Fruit fly (Drosophila melanogaster) whole organism, embryonic: ENCODE measurements around the gene CG17906.

Experiments used
- Adf1 ChIP-seq: fragments of 200-800 bp; sonication (Bioruptor generic); IDR thresholded peaks from 2 replicates; pipeline ENCODE4 v1.3.6; 2022; ENCODE audit warnings: missing biosample characterization, missing genetic modification characterization
- Bgb ChIP-seq: fragments of 200-800 bp; sonication (Bioruptor generic); IDR thresholded peaks from 2 replicates; pipeline ENCODE4 v1.3.6; 2022; ENCODE audit warnings: missing biosample characterization, missing genetic modification characterization; ENCODE audit not compliant: partially characterized antibody
- CG10147 ChIP-seq: fragments of 200-800 bp; sonication (Bioruptor generic); optimal IDR thresholded peaks from 2 replicates; lab custom pipeline; 2019; ENCODE audit warnings: missing biosample characterization, mild to moderate bottlenecking, missing genetic modification characterization, moderate library complexity
- CG10431 ChIP-seq: fragments of 200-800 bp; sonication (Bioruptor generic); optimal IDR thresholded peaks from 3 replicates; lab custom pipeline; 2018; ENCODE audit warnings: missing biosample characterization, mild to moderate bottlenecking, missing genetic modification characterization
- CG10565 ChIP-seq: fragments of 200-800 bp; sonication (Bioruptor generic); optimal IDR thresholded peaks from 3 replicates; lab custom pipeline; 2016; ENCODE audit warnings: missing biosample characterization, mild to moderate bottlenecking, missing genetic modification characterization
- CG10654 ChIP-seq: fragments of 200-800 bp; sonication (Bioruptor generic); optimal IDR thresholded peaks from 2 replicates; lab custom pipeline; 2016; ENCODE audit warnings: missing biosample characterization, missing genetic modification characterization
- CG11723 ChIP-seq: fragments of 200-800 bp; sonication (Bioruptor generic); optimal IDR thresholded peaks from 2 replicates; lab custom pipeline; 2017; ENCODE audit warnings: missing biosample characterization, mild to moderate bottlenecking, missing genetic modification characterization
- CG12391 ChIP-seq: fragments of 200-800 bp; sonication (Bioruptor generic); optimal IDR thresholded peaks from 3 replicates; lab custom pipeline; 2018; ENCODE audit warnings: missing biosample characterization, mild to moderate bottlenecking, missing genetic modification characterization, moderate library complexity
- CG13775 ChIP-seq: fragments of 200-800 bp; sonication (Bioruptor generic); optimal IDR thresholded peaks from 3 replicates; lab custom pipeline; 2017; ENCODE audit warnings: missing biosample characterization, mild to moderate bottlenecking, missing genetic modification characterization
- CG1603 ChIP-seq: fragments of 200-800 bp; sonication (Bioruptor generic); optimal IDR thresholded peaks from 2 replicates; lab custom pipeline; 2019; ENCODE audit warnings: missing biosample characterization, mild to moderate bottlenecking, missing genetic modification characterization, moderate library complexity
- CG16815 ChIP-seq: fragments of 200-800 bp; sonication (Bioruptor generic); optimal IDR thresholded peaks from 3 replicates; lab custom pipeline; 2017; ENCODE audit warnings: missing biosample characterization, mild to moderate bottlenecking, missing genetic modification characterization
- CG17568 ChIP-seq: fragments of 200-800 bp; sonication (Bioruptor generic); optimal IDR thresholded peaks from 2 replicates; lab custom pipeline; 2018; ENCODE audit warnings: missing biosample characterization, mild to moderate bottlenecking, missing genetic modification characterization, moderate library complexity
- CG2202 ChIP-seq: fragments of 200-800 bp; sonication (Bioruptor generic); optimal IDR thresholded peaks from 2 replicates; lab custom pipeline; 2018; ENCODE audit warnings: missing biosample characterization, mild to moderate bottlenecking, missing genetic modification characterization
- CG2712 ChIP-seq: fragments of 200-800 bp; optimal IDR thresholded peaks from 3 replicates; lab custom pipeline; 2019; ENCODE audit warnings: missing biosample characterization, mild to moderate bottlenecking, missing genetic modification characterization, moderate library complexity
- CG31441 ChIP-seq: fragments of 200-800 bp; sonication (Bioruptor generic); IDR thresholded peaks from 2 replicates; pipeline ENCODE4 v1.3.6; 2022; ENCODE audit warnings: missing biosample characterization, missing genetic modification characterization
- CG32767 ChIP-seq: fragments of 200-800 bp; sonication (Bioruptor generic); IDR thresholded peaks from 2 replicates; pipeline ENCODE4 v1.3.6; 2022; ENCODE audit warnings: missing biosample characterization, missing genetic modification characterization
- CG34224 ChIP-seq: fragments of 200-800 bp; sonication (Bioruptor generic); IDR thresholded peaks from 3 replicates; pipeline ENCODE4 v1.3.6; 2022; ENCODE audit warnings: missing biosample characterization, missing genetic modification characterization; ENCODE audit not compliant: partially characterized antibody
- CG3995 ChIP-seq: fragments of 200-800 bp; sonication (Bioruptor generic); optimal IDR thresholded peaks from 3 replicates; lab custom pipeline; 2016; ENCODE audit warnings: missing biosample characterization, missing genetic modification characterization
- CG4282 ChIP-seq: fragments of 200-800 bp; sonication (Bioruptor generic); optimal IDR thresholded peaks from 2 replicates; lab custom pipeline; 2016; ENCODE audit warnings: missing biosample characterization, missing genetic modification characterization
- CG4617 ChIP-seq: fragments of 200-800 bp; sonication (Bioruptor generic); optimal IDR thresholded peaks from 3 replicates; lab custom pipeline; 2016; ENCODE audit warnings: missing biosample characterization, missing genetic modification characterization, borderline replicate concordance
- CG5245 ChIP-seq: fragments of 200-800 bp; sonication (Bioruptor generic); optimal IDR thresholded peaks from 3 replicates; lab custom pipeline; 2016; ENCODE audit warnings: missing biosample characterization, missing genetic modification characterization
- CG5953 ChIP-seq: fragments of 200-800 bp; sonication (Bioruptor generic); IDR thresholded peaks from 2 replicates; pipeline ENCODE4 v1.3.6; 2022; ENCODE audit warnings: missing biosample characterization, missing genetic modification characterization
- CG7271 ChIP-seq: fragments of 200-800 bp; sonication (Bioruptor generic); optimal IDR thresholded peaks from 2 replicates; lab custom pipeline; 2018; ENCODE audit warnings: missing biosample characterization, mild to moderate bottlenecking, missing genetic modification characterization, moderate library complexity
- CG7987 ChIP-seq: fragments of 200-800 bp; sonication (Bioruptor generic); optimal IDR thresholded peaks from 2 replicates; lab custom pipeline; 2018; ENCODE audit warnings: missing biosample characterization, mild to moderate bottlenecking, missing genetic modification characterization, moderate library complexity
- CG9876 ChIP-seq: fragments of 200-800 bp; sonication (Bioruptor generic); optimal IDR thresholded peaks from 2 replicates; lab custom pipeline; 2016; ENCODE audit warnings: missing biosample characterization, missing genetic modification characterization
- CoRest ChIP-seq: fragments of 200-800 bp; sonication (Bioruptor generic); optimal IDR thresholded peaks from 3 replicates; lab custom pipeline; 2018; ENCODE audit warnings: missing biosample characterization, mild to moderate bottlenecking, missing genetic modification characterization, moderate library complexity
- Doc2 ChIP-seq: fragments of 200-800 bp; sonication (Bioruptor generic); IDR thresholded peaks from 2 replicates; pipeline ENCODE4 v1.3.6; 2022; ENCODE audit warnings: missing biosample characterization, missing genetic modification characterization
- Hmx ChIP-seq: fragments of 200-800 bp; sonication (Bioruptor generic); optimal IDR thresholded peaks from 2 replicates; lab custom pipeline; 2016; ENCODE audit warnings: missing biosample characterization, missing genetic modification characterization
- Kr ChIP-seq: fragments of 200-800 bp; sonication (Bioruptor generic); optimal IDR thresholded peaks from 2 replicates; lab custom pipeline; 2017; ENCODE audit warnings: missing biosample characterization, mild to moderate bottlenecking, missing genetic modification characterization
- PHDP ChIP-seq: fragments of 200-800 bp; sonication (Bioruptor generic); optimal IDR thresholded peaks from 3 replicates; lab custom pipeline; 2018; ENCODE audit warnings: missing biosample characterization, mild to moderate bottlenecking, missing genetic modification characterization, moderate library complexity
- Poxn ChIP-seq: fragments of 200-800 bp; sonication (Bioruptor generic); IDR thresholded peaks from 2 replicates; pipeline ENCODE4 v1.3.6; 2022; ENCODE audit warnings: missing biosample characterization, missing genetic modification characterization
- Sin3A ChIP-seq: fragments of >200 bp; optimal IDR thresholded peaks from 2 replicates; lab custom pipeline; 2018
- ac ChIP-seq: fragments of 200-800 bp; sonication (Bioruptor generic); optimal IDR thresholded peaks from 3 replicates; lab custom pipeline; 2017; ENCODE audit warnings: missing biosample characterization, mild to moderate bottlenecking, missing genetic modification characterization
- ap ChIP-seq: fragments of 200-800 bp; sonication (Bioruptor generic); IDR thresholded peaks from 2 replicates; pipeline ENCODE4 v1.3.6; 2022; ENCODE audit warnings: missing biosample characterization, missing genetic modification characterization
- cad ChIP-seq: fragments of >200 bp; optimal IDR thresholded peaks from 2 replicates; lab custom pipeline; 2017; ENCODE audit warnings: missing biosample characterization, missing genetic modification characterization
- crol ChIP-seq: fragments of 200-800 bp; sonication (Bioruptor generic); IDR thresholded peaks from 2 replicates; pipeline ENCODE4 v1.3.6; 2022; ENCODE audit warnings: missing biosample characterization, missing genetic modification characterization
- da ChIP-seq: fragments of 200-800 bp; sonication (Bioruptor generic); optimal IDR thresholded peaks from 2 replicates; lab custom pipeline; 2016; ENCODE audit warnings: missing biosample characterization, missing genetic modification characterization
- disco-r ChIP-seq: fragments of 200-800 bp; sonication (Bioruptor generic); optimal IDR thresholded peaks from 2 replicates; lab custom pipeline; 2016; ENCODE audit warnings: missing biosample characterization, missing genetic modification characterization
- eve ChIP-seq, 2 experiments: fragments of >200 bp; optimal IDR thresholded peaks; 2 replicates each; lab custom pipeline; 2017; ENCODE audit warnings: missing biosample characterization in 2 of 2, missing genetic modification characterization in 2 of 2
- gsb-n ChIP-seq: fragments of 200-800 bp; sonication (Bioruptor generic); optimal IDR thresholded peaks from 3 replicates; lab custom pipeline; 2018; ENCODE audit warnings: missing biosample characterization, mild to moderate bottlenecking, missing genetic modification characterization
- h ChIP-seq: fragments of >200 bp; optimal IDR thresholded peaks from 2 replicates; lab custom pipeline; 2017
- ken ChIP-seq: fragments of 200-800 bp; sonication (Bioruptor generic); IDR thresholded peaks from 3 replicates; pipeline ENCODE4 v1.3.6; 2022; ENCODE audit warnings: missing biosample characterization, missing genetic modification characterization
- nmo ChIP-seq: fragments of 200-800 bp; sonication (Bioruptor generic); optimal IDR thresholded peaks from 2 replicates; lab custom pipeline; 2018; ENCODE audit warnings: missing biosample characterization, mild to moderate bottlenecking, missing genetic modification characterization, moderate library complexity
- nom ChIP-seq: fragments of 200-800 bp; sonication (Bioruptor generic); optimal IDR thresholded peaks from 2 replicates; lab custom pipeline; 2017; ENCODE audit warnings: missing biosample characterization, missing genetic modification characterization, mild to moderate bottlenecking, moderate library complexity, missing genetic modification reagents
- pho ChIP-seq: fragments of 200-800 bp; sonication (Bioruptor generic); optimal IDR thresholded peaks from 2 replicates; lab custom pipeline; 2016; ENCODE audit warnings: missing biosample characterization, missing genetic modification characterization
- repo ChIP-seq: fragments of 200-800 bp; sonication (Bioruptor generic); optimal IDR thresholded peaks from 2 replicates; lab custom pipeline; 2016; ENCODE audit warnings: missing biosample characterization, missing genetic modification characterization
- tll ChIP-seq, 2 experiments: fragments of 200-800 bp in 1 of 2; fragments of >200 bp in 1 of 2; sonication (Bioruptor generic) in 1 of 2; optimal IDR thresholded peaks; 2 replicates each; lab custom pipeline; 2017 to 2019; ENCODE audit warnings: missing biosample characterization in 2 of 2, missing genetic modification characterization in 2 of 2, mild to moderate bottlenecking in 1 of 2, moderate library complexity in 1 of 2
- toy ChIP-seq: fragments of 200-800 bp; sonication (Bioruptor generic); IDR thresholded peaks from 2 replicates; pipeline ENCODE4 v1.3.6; 2022; ENCODE audit warnings: missing biosample characterization, missing genetic modification characterization
- usp ChIP-seq: fragments of >200 bp; optimal IDR thresholded peaks from 2 replicates; lab custom pipeline; 2017; ENCODE audit warnings: missing biosample characterization, missing genetic modification characterization
- wdn ChIP-seq: fragments of 200-800 bp; sonication (Bioruptor generic); IDR thresholded peaks from 2 replicates; pipeline ENCODE4 v1.3.6; 2022; ENCODE audit warnings: missing biosample characterization, missing genetic modification characterization
- yki ChIP-seq: fragments of >200 bp; optimal IDR thresholded peaks from 3 replicates; lab custom pipeline; 2018

CG17906 gene

DNA sequence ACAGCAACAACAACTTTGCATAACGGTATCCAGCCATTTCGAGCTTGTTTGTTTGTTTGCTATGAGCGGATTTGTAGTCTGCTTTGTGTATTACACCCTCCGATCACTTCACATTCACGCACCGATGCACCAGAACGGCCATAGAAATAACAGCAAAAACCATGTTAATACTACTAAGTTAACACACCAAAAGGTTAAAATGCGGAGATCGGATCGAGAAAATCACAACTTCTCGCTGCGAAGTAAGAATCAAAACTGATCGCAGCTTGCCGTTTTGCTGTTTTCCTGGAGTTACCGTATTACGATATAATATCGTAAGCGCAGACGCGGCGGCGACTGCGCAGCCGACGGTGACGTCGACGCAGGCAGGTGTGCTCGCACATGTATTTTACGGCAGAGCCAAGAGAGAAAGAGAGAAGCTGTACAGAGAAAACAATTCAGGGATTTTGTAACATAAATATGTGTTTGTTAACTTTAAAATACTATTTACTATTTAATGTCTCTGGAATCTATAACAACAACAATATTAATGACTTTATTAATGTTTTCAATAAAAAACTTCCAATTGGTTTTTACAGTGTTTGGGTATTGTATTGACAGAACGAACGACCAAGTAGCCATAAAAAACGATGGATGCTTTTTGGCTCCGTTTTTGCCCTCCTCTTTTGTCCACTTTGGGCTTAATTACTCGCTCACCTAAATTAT lies 9.4 kb upstream of the CG17906 start, which contains the start of gene CG13101 (continued):
- TF ChIP-seq CG7987 (GFP tag; lab: Kevin White, UChicago): peak; percentile 76
- peak in 1 of 2 experiments; percentile 86 for TF ChIP-seq eve (GFP tag; optimal IDR thresholded peaks at IDR 0.05; lab: Kevin White, UChicago)
- TF ChIP-seq CG32767 (GFP tag; lab: Robert Waterston, UW): peak; percentile 89
- peak; percentile 72 for TF ChIP-seq crol (GFP tag; lab: Robert Waterston, UW)
- peak; percentile 92 for TF ChIP-seq CG10147
- TF ChIP-seq CG10654 (GFP tag; lab: Kevin White, UChicago): peak; percentile 84
- TF ChIP-seq ken (GFP tag; lab: Robert Waterston, UW): no peak; the same call in 1 of the 3 replicates
- TF ChIP-seq CG7271 (tag; lab: Kevin White, UChicago): peak; percentile 56
- TF ChIP-seq h (lab: Kevin White, UChicago): no peak
- peak; percentile 81 for TF ChIP-seq CG1603 (tag; lab: Kevin White, UChicago)
- peak; percentile 91 for TF ChIP-seq CG17568 (GFP tag; lab: Kevin White, UChicago)
- peak; percentile 23 for TF ChIP-seq CG4282 (GFP tag; lab: Kevin White, UChicago)
- peak; percentile 96 for TF ChIP-seq PHDP (tag; lab: Kevin White, UChicago)
- no peak for TF ChIP-seq yki
- TF ChIP-seq Doc2 (GFP tag; lab: Robert Waterston, UW): no peak
- TF ChIP-seq CG3995 (GFP tag; lab: Kevin White, UChicago): peak; percentile 18
- peak; percentile 91 for TF ChIP-seq pho (GFP tag; lab: Kevin White, UChicago)
- peak; percentile 94 for TF ChIP-seq Adf1 (GFP tag; lab: Robert Waterston, UW)
- no peak for TF ChIP-seq Kr (GFP tag; lab: Kevin White, UChicago)
- peak; percentile 27 for TF ChIP-seq CG9876
- peak; percentile 61 for TF ChIP-seq CG10565
- no peak for TF ChIP-seq tll (GFP tag; optimal IDR thresholded peaks at IDR 0.05; lab: Kevin White, UChicago)
- peak; percentile 55 for TF ChIP-seq CG10431 (GFP tag; lab: Kevin White, UChicago)
- 0 out of 3 replicates have a peak, but pooled peaks have one; percentile 9 for TF ChIP-seq CG34224 (GFP tag; lab: Robert Waterston, UW)
- TF ChIP-seq CG5953: peak; percentile 74; the same call in 1 of the 2 replicates
- peak; percentile 94 for TF ChIP-seq CoRest (tag; lab: Kevin White, UChicago)
- TF ChIP-seq nmo: peak; percentile 95
- TF ChIP-seq usp (GFP tag; lab: Kevin White, UChicago): no peak
- peak; percentile 58 for TF ChIP-seq Poxn
- TF ChIP-seq CG13775 (GFP tag; lab: Kevin White, UChicago): peak; percentile 89
- TF ChIP-seq nom: peak; percentile 62
- peak; percentile 61 for TF ChIP-seq CG4617 (GFP tag; lab: Kevin White, UChicago)
- TF ChIP-seq ap (GFP tag; lab: Robert Waterston, UW): peak; percentile 90
- TF ChIP-seq gsb-n (tag; lab: Kevin White, UChicago): peak; percentile 95
- no peak for TF ChIP-seq cad (GFP tag; lab: Kevin White, UChicago)
- TF ChIP-seq Bgb: no peak
- peak; percentile 71 for TF ChIP-seq Hmx (GFP tag; lab: Kevin White, UChicago)
- peak; percentile 90 for TF ChIP-seq wdn (GFP tag; lab: Robert Waterston, UW)
- peak; percentile 68 for TF ChIP-seq repo (GFP tag; lab: Kevin White, UChicago)
- peak; percentile 97 for TF ChIP-seq CG31441 (GFP tag; lab: Robert Waterston, UW)
- peak; percentile 89 for TF ChIP-seq CG2202 (tag; lab: Kevin White, UChicago)
- TF ChIP-seq da (GFP tag; lab: Kevin White, UChicago): peak; percentile 50
- peak; percentile 97 for TF ChIP-seq CG2712 (tag; lab: Kevin White, UChicago)
- no peak for TF ChIP-seq Sin3A
- TF ChIP-seq disco-r: peak; percentile 74
- peak; percentile 77 for TF ChIP-seq ac
- TF ChIP-seq CG11723 (GFP tag; lab: Kevin White, UChicago): peak; percentile 66
- peak; percentile 76 for TF ChIP-seq CG16815 (GFP tag; lab: Kevin White, UChicago)
- peak; percentile 85 for TF ChIP-seq CG5245 (GFP tag; lab: Kevin White, UChicago)
- TF ChIP-seq CG12391 (tag; lab: Kevin White, UChicago): peak; percentile 96
- TF ChIP-seq toy: peak; percentile 83
